Worm (Caenorhabditis elegans) whole organism, L3 larva: ENCODE results near the gene ZK84.4.

Experiments used
- aly-2 ChIP-seq: fragments of 150-350 bp; optimal IDR thresholded peaks from 2 replicates; lab custom pipeline; 2014; ENCODE audit warnings: missing biosample characterization, missing genetic modification characterization
- ama-1 ChIP-seq: fragments of 150-350 bp; optimal IDR thresholded peaks from 2 replicates; lab custom pipeline; 2018
- ceh-82 ChIP-seq: fragments of 150-350 bp; optimal IDR thresholded peaks from 2 replicates; lab custom pipeline; 2014; ENCODE audit warnings: missing biosample characterization, missing genetic modification characterization
- daf-12 ChIP-seq: fragments of 150-350 bp; optimal IDR thresholded peaks from 2 replicates; lab custom pipeline; 2014; ENCODE audit warnings: missing biosample characterization, missing genetic modification reagents, missing genetic modification characterization
- egl-27 ChIP-seq: sonication (generic microtip); optimal IDR thresholded peaks from 4 replicates; lab custom pipeline; 2017; ENCODE audit warnings: missing biosample characterization, missing genetic modification reagents, missing genetic modification characterization
- egl-5 ChIP-seq: fragments of 150-350 bp; optimal IDR thresholded peaks from 2 replicates; lab custom pipeline; 2017; ENCODE audit warnings: missing biosample characterization, missing genetic modification reagents, missing genetic modification characterization, inconsistent platforms
- elt-1 ChIP-seq: fragments of 150-350 bp; optimal IDR thresholded peaks from 2 replicates; lab custom pipeline; 2014; ENCODE audit warnings: missing biosample characterization, missing genetic modification characterization
- elt-3 ChIP-seq, 3 experiments: fragments of 150-350 bp in 1 of 3; sonication (generic microtip) in 2 of 3; optimal IDR thresholded peaks; 2 replicates in 2 of 3; 4 replicates in 1 of 3; lab custom pipeline; 2014 to 2017; ENCODE audit warnings: missing biosample characterization in 3 of 3, missing genetic modification characterization in 3 of 3
- eor-1 ChIP-seq, 2 experiments: fragments of 150-350 bp; optimal IDR thresholded peaks; 2 replicates each; lab custom pipeline; 2014 to 2018; ENCODE audit warnings: missing biosample characterization in 2 of 2, missing genetic modification characterization in 2 of 2
- fkh-10 ChIP-seq: sonication (generic microtip); optimal IDR thresholded peaks from 2 replicates; lab custom pipeline; 2017; ENCODE audit warnings: missing biosample characterization, missing genetic modification reagents, missing genetic modification characterization
- fkh-2 ChIP-seq: fragments of 150-350 bp; optimal IDR thresholded peaks from 2 replicates; lab custom pipeline; 2014; ENCODE audit warnings: missing biosample characterization, missing genetic modification reagents, missing genetic modification characterization
- fos-1 ChIP-seq: fragments of 150-350 bp; optimal IDR thresholded peaks from 2 replicates; lab custom pipeline; 2014; ENCODE audit warnings: missing biosample characterization, missing genetic modification characterization
- hmg-11 ChIP-seq: sonication (generic microtip); optimal IDR thresholded peaks from 2 replicates; lab custom pipeline; 2016; ENCODE audit warnings: missing genetic modification characterization, missing compliant biosample characterization
- jun-1 ChIP-seq: fragments of 150-350 bp; optimal IDR thresholded peaks from 2 replicates; lab custom pipeline; 2014; ENCODE audit warnings: missing biosample characterization, missing genetic modification reagents, missing genetic modification characterization
- lin-15B ChIP-seq: fragments of 150-350 bp; optimal IDR thresholded peaks from 2 replicates; lab custom pipeline; 2014; ENCODE audit warnings: missing biosample characterization, missing genetic modification characterization
- lsy-12 ChIP-seq: sonication (generic microtip); optimal IDR thresholded peaks from 2 replicates; lab custom pipeline; 2016; ENCODE audit warnings: mild to moderate bottlenecking, missing genetic modification characterization, missing compliant biosample characterization
- mdl-1 ChIP-seq: fragments of 150-350 bp; optimal IDR thresholded peaks from 2 replicates; lab custom pipeline; 2014; ENCODE audit warnings: missing biosample characterization, missing genetic modification characterization
- mml-1 ChIP-seq: fragments of 150-350 bp; sonication (generic microtip); optimal IDR thresholded peaks from 3 replicates; lab custom pipeline; 2014; ENCODE audit warnings: missing biosample characterization, missing genetic modification characterization
- nfya-1 ChIP-seq: sonication (generic microtip); optimal IDR thresholded peaks from 2 replicates; lab custom pipeline; 2017; ENCODE audit warnings: missing genetic modification characterization, mild to moderate bottlenecking, missing compliant biosample characterization, antibody characterized with exemption, moderate library complexity; ENCODE audit not compliant: insufficient read depth
- nhr-11 ChIP-seq: fragments of 150-350 bp; optimal IDR thresholded peaks from 2 replicates; lab custom pipeline; 2014; ENCODE audit warnings: missing biosample characterization, missing genetic modification characterization
- nhr-12 ChIP-seq: fragments of 150-350 bp; optimal IDR thresholded peaks from 2 replicates; lab custom pipeline; 2014; ENCODE audit warnings: missing biosample characterization, missing genetic modification characterization
- nhr-23 ChIP-seq: fragments of 150-350 bp; optimal IDR thresholded peaks from 2 replicates; lab custom pipeline; 2014; ENCODE audit warnings: missing biosample characterization, missing genetic modification reagents, missing genetic modification characterization
- nhr-237 ChIP-seq: fragments of 150-350 bp; optimal IDR thresholded peaks from 2 replicates; lab custom pipeline; 2014; ENCODE audit warnings: missing biosample characterization, missing genetic modification characterization
- nhr-25 ChIP-seq: sonication (generic microtip); optimal IDR thresholded peaks from 2 replicates; lab custom pipeline; 2017; ENCODE audit warnings: missing biosample characterization, missing genetic modification characterization
- nhr-67 ChIP-seq: fragments of 150-350 bp; optimal IDR thresholded peaks from 2 replicates; lab custom pipeline; 2014; ENCODE audit warnings: missing biosample characterization, missing genetic modification characterization
- nhr-76 ChIP-seq: fragments of 150-350 bp; sonication (generic microtip); optimal IDR thresholded peaks from 5 replicates; lab custom pipeline; 2014; ENCODE audit warnings: missing biosample characterization, missing genetic modification characterization
- nhr-77 ChIP-seq: fragments of 150-350 bp; optimal IDR thresholded peaks from 2 replicates; lab custom pipeline; 2014; ENCODE audit warnings: missing biosample characterization, missing genetic modification characterization
- pqm-1 ChIP-seq: fragments of 150-350 bp; optimal IDR thresholded peaks from 2 replicates; lab custom pipeline; 2017; ENCODE audit warnings: missing biosample characterization, missing genetic modification characterization, inconsistent platforms
- skn-1 ChIP-seq: fragments of 150-350 bp; optimal IDR thresholded peaks from 2 replicates; lab custom pipeline; 2014; ENCODE audit warnings: missing biosample characterization, missing genetic modification characterization
- snpc-4 ChIP-seq: fragments of 150-350 bp; optimal IDR thresholded peaks from 2 replicates; lab custom pipeline; 2014; ENCODE audit warnings: missing biosample characterization, missing genetic modification characterization
- tbx-2 ChIP-seq: sonication (generic microtip); optimal IDR thresholded peaks from 2 replicates; lab custom pipeline; 2016; ENCODE audit warnings: mild to moderate bottlenecking, missing genetic modification characterization, missing compliant biosample characterization
- unc-62 ChIP-seq: fragments of 150-350 bp; sonication (generic microtip); optimal IDR thresholded peaks from 4 replicates; lab custom pipeline; 2014; ENCODE audit warnings: missing biosample characterization, missing genetic modification reagents, missing genetic modification characterization
- zag-1 ChIP-seq: fragments of 150-350 bp; optimal IDR thresholded peaks from 2 replicates; lab custom pipeline; 2014; ENCODE audit warnings: missing biosample characterization, missing genetic modification characterization
- ztf-11 ChIP-seq: fragments of 150-350 bp; optimal IDR thresholded peaks from 2 replicates; lab custom pipeline; 2014; ENCODE audit warnings: missing biosample characterization, missing genetic modification characterization
- ztf-4 ChIP-seq: fragments of 150-350 bp; optimal IDR thresholded peaks from 2 replicates; lab custom pipeline; 2014; ENCODE audit warnings: missing biosample characterization, missing genetic modification characterization

Gene ZK84.4

DNA sequence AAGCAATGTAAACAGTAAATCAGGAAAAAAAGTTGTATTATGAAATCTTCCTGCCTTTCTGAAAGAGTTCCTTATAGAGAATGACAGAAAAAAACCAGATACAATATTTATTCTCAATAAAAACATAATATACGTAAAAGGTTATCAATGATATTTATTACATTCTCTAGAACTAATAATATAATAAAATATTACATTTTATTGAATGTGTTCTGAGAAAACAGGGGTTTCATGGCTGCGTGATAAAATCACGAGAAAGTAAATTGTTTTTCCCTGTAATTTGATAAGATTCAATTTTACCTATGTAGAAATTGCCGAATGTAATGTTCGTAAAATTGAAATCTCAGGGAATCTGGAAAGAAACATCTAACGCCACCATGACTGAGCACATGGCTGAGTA lies 43.8 kb downstream of the ZK84.4 start:
- TF ChIP-seq nhr-11 (tag; lab: Kevin White, UChicago), result no peak
- no peak for TF ChIP-seq ztf-4 (tag; lab: Kevin White, UChicago)
- TF ChIP-seq nhr-76 (tag; lab: Kevin White, UChicago), result no peak
- no peak for TF ChIP-seq elt-3 (tag; optimal IDR thresholded peaks at IDR 0.05; lab: Kevin White, UChicago)
- no peak for TF ChIP-seq zag-1 (tag; lab: Kevin White, UChicago)
- TF ChIP-seq fkh-2 (tag; lab: Kevin White, UChicago), result no peak
- no peak for TF ChIP-seq nhr-77 (tag; lab: Kevin White, UChicago)
- no peak for TF ChIP-seq eor-1 (tag; optimal IDR thresholded peaks at IDR 0.05; lab: Kevin White, UChicago)
- TF ChIP-seq lsy-12 (tag; lab: Kevin White, UChicago), result no peak
- no peak for TF ChIP-seq egl-27 (tag; lab: Kevin White, UChicago)
- TF ChIP-seq unc-62 (GFP tag; lab: Kevin White, UChicago), result no peak
- TF ChIP-seq ceh-82, result no peak
- TF ChIP-seq egl-5 (tag; lab: Kevin White, UChicago), result no peak
- no peak for TF ChIP-seq skn-1
- TF ChIP-seq elt-1 (tag; lab: Kevin White, UChicago), result no peak
- TF ChIP-seq nhr-237 (tag; lab: Kevin White, UChicago), result no peak
- TF ChIP-seq mdl-1 (tag; lab: Kevin White, UChicago), result no peak
- no peak for TF ChIP-seq nhr-25 (tag; lab: Kevin White, UChicago)
- TF ChIP-seq nhr-12 (tag; lab: Kevin White, UChicago), result no peak

ce11 chrII:5962343-5962742 lies 46.4 kb downstream of the ZK84.4 start:
- TF ChIP-seq skn-1, result no peak
- TF ChIP-seq hmg-11 (tag; lab: Kevin White, UChicago), result peak; percentile 20
- no peak for TF ChIP-seq nhr-23 (tag; lab: Kevin White, UChicago)
- TF ChIP-seq elt-3 (tag; optimal IDR thresholded peaks at IDR 0.05; lab: Kevin White, UChicago), result no peak
- TF ChIP-seq nfya-1, result peak; percentile 45
- peak; percentile 20 for TF ChIP-seq fkh-10 (GFP tag; lab: Kevin White, UChicago)

DNA sequence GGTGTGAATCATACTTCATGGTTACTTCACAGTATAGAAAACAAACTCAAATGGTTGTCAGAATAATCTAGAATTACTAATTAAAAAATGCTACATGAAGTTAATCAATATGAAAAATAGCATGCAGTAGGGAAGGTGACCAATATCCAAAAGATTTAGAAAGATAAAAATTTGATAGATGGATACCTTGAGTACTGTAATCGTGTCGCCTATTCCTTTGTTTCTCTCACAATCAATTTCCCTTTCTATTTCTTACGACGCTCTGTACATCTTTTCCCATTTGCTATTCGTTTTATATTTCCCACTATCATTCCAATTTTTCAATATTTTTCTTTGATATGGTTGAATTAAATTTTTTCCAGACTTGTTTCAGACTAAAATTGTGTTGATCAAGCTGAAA lies 47.5 kb downstream of the ZK84.4 start, which contains the start of gene B0034.7:
Gene B0034.7 (plus strand): TSS at position 301 of the 400 bp plus-strand sequence.
- TF ChIP-seq ama-1 (lab: Kevin White, UChicago), result no peak
- no peak for TF ChIP-seq hmg-11 (tag; lab: Kevin White, UChicago)
- TF ChIP-seq nhr-11 (tag; lab: Kevin White, UChicago), result no peak
- TF ChIP-seq mml-1, result no peak
- no peak for TF ChIP-seq unc-62 (GFP tag; lab: Kevin White, UChicago)
- no peak for TF ChIP-seq pqm-1
- no peak for TF ChIP-seq ceh-82
- no peak for TF ChIP-seq daf-12 (tag; lab: Kevin White, UChicago)
- TF ChIP-seq tbx-2 (tag; lab: Kevin White, UChicago), result no peak
- no peak for TF ChIP-seq fos-1 (tag; lab: Kevin White, UChicago)
- no peak for TF ChIP-seq lin-15B (tag; lab: Kevin White, UChicago)
- TF ChIP-seq nhr-67 (tag; lab: Kevin White, UChicago), result no peak
- TF ChIP-seq zag-1 (tag; lab: Kevin White, UChicago), result no peak
- TF ChIP-seq aly-2, result no peak
- TF ChIP-seq nfya-1, result no peak

- no peak for TF ChIP-seq ztf-11 (tag; lab: Kevin White, UChicago)
- TF ChIP-seq nfya-1, result no peak
- no peak for TF ChIP-seq jun-1
- no peak for TF ChIP-seq skn-1
- TF ChIP-seq unc-62 (GFP tag; lab: Kevin White, UChicago), result no peak
- TF ChIP-seq fos-1 (tag; lab: Kevin White, UChicago), result no peak
- no peak for TF ChIP-seq snpc-4 (tag; lab: Kevin White, UChicago)
- no peak for TF ChIP-seq eor-1 (tag; optimal IDR thresholded peaks at IDR 0.05; lab: Kevin White, UChicago)
- TF ChIP-seq tbx-2 (tag; lab: Kevin White, UChicago), result no peak
- no peak for TF ChIP-seq pqm-1
- TF ChIP-seq nhr-11 (tag; lab: Kevin White, UChicago), result no peak
- no peak for TF ChIP-seq lsy-12 (tag; lab: Kevin White, UChicago)
- TF ChIP-seq, all 47 proteins: peak for 0
Measured at ce11 chrII:5959575-5960119, 49.1 kb downstream of the ZK84.4 start.
